Worm (Caenorhabditis elegans) whole organism, mixed stage, embryonic: Measurements from ENCODE around the gene F41H8.1.
"Not testable (repeated sequence)": the region's sequence is repeated elsewhere in the genome, so short reads cannot be mapped to it uniquely, and the experiment has no call there.

Source experiments
- M03D4.4 ChIP-seq: sonication (generic microtip); optimal IDR thresholded peaks from 2 replicates; lab custom pipeline; 2017; ENCODE audit warnings: mild to moderate bottlenecking, missing genetic modification characterization, missing compliant biosample characterization
- bed-3 ChIP-seq: fragments of 200-800 bp; sonication (Bioruptor generic); optimal IDR thresholded peaks from 3 replicates; lab custom pipeline; 2018; ENCODE audit warnings: mild to moderate bottlenecking, missing genetic modification characterization, moderate library complexity, missing compliant biosample characterization
- ceh-39 ChIP-seq: fragments of 150-350 bp; optimal IDR thresholded peaks from 2 replicates; lab custom pipeline; 2014; ENCODE audit warnings: missing biosample characterization, missing genetic modification characterization
- ceh-83 ChIP-seq: fragments of 200-800 bp; sonication (Bioruptor generic); optimal IDR thresholded peaks from 2 replicates; lab custom pipeline; 2018; ENCODE audit warnings: mild to moderate bottlenecking, missing genetic modification characterization, missing compliant biosample characterization
- ces-1 ChIP-seq: fragments of 150-350 bp; optimal IDR thresholded peaks from 2 replicates; lab custom pipeline; 2014; ENCODE audit warnings: missing biosample characterization, missing genetic modification reagents, missing genetic modification characterization
- cnd-1 ChIP-seq: fragments of 200-800 bp; sonication (Bioruptor generic); optimal IDR thresholded peaks from 2 replicates; lab custom pipeline; 2018; ENCODE audit warnings: mild to moderate bottlenecking, missing genetic modification characterization, missing compliant biosample characterization
- drap-1 ChIP-seq: fragments of 200-800 bp; sonication (Bioruptor generic); optimal IDR thresholded peaks from 3 replicates; lab custom pipeline; 2018; ENCODE audit warnings: mild to moderate bottlenecking, missing genetic modification characterization, missing compliant biosample characterization
- elt-1 ChIP-seq: sonication (generic microtip); optimal IDR thresholded peaks from 2 replicates; lab custom pipeline; 2017; ENCODE audit warnings: missing genetic modification characterization, mild to moderate bottlenecking, missing compliant biosample characterization, antibody characterized with exemption, moderate library complexity, borderline replicate concordance; ENCODE audit not compliant: insufficient read depth
- flh-1 ChIP-seq: fragments of 200-800 bp; sonication (Bioruptor generic); optimal IDR thresholded peaks from 2 replicates; lab custom pipeline; 2018; ENCODE audit warnings: mild to moderate bottlenecking, missing genetic modification characterization, moderate library complexity, missing compliant biosample characterization
- ham-2 ChIP-seq: fragments of 200-800 bp; sonication (Bioruptor generic); optimal IDR thresholded peaks from 2 replicates; lab custom pipeline; 2018; ENCODE audit warnings: mild to moderate bottlenecking, missing genetic modification characterization, missing compliant biosample characterization
- hlh-1 ChIP-seq: fragments of 150-350 bp; optimal IDR thresholded peaks from 2 replicates; lab custom pipeline; 2014; ENCODE audit warnings: missing biosample characterization, missing genetic modification reagents, missing genetic modification characterization
- lin-13 ChIP-seq: fragments of 150-350 bp; optimal IDR thresholded peaks from 2 replicates; lab custom pipeline; 2014; ENCODE audit warnings: missing biosample characterization, missing genetic modification characterization
- lin-32 ChIP-seq: fragments of 200-800 bp; sonication (Bioruptor generic); optimal IDR thresholded peaks from 2 replicates; lab custom pipeline; 2018; ENCODE audit warnings: mild to moderate bottlenecking, missing genetic modification characterization, missing compliant biosample characterization
- lsy-2 ChIP-seq: fragments of 150-350 bp; optimal IDR thresholded peaks from 2 replicates; lab custom pipeline; 2014; ENCODE audit warnings: missing biosample characterization, missing genetic modification characterization
- mab-5 ChIP-seq: fragments of 150-350 bp; optimal IDR thresholded peaks from 2 replicates; lab custom pipeline; 2014; ENCODE audit warnings: missing biosample characterization, missing genetic modification characterization
- mep-1 ChIP-seq: fragments of 150-350 bp; optimal IDR thresholded peaks from 2 replicates; lab custom pipeline; 2017; ENCODE audit warnings: missing biosample characterization, missing genetic modification reagents, missing genetic modification characterization, inconsistent platforms
- mls-2 ChIP-seq: sonication (generic microtip); optimal IDR thresholded peaks from 2 replicates; lab custom pipeline; 2016; ENCODE audit warnings: mild to moderate bottlenecking, missing genetic modification characterization, moderate library complexity, missing compliant biosample characterization
- nhr-12 ChIP-seq: fragments of 150-350 bp; optimal IDR thresholded peaks from 2 replicates; lab custom pipeline; 2014; ENCODE audit warnings: missing biosample characterization, missing genetic modification characterization
- nhr-237 ChIP-seq: fragments of 150-350 bp; optimal IDR thresholded peaks from 2 replicates; lab custom pipeline; 2014; ENCODE audit warnings: missing biosample characterization, missing genetic modification characterization
- nhr-28 ChIP-seq: fragments of 150-350 bp; optimal IDR thresholded peaks from 2 replicates; lab custom pipeline; 2014; ENCODE audit warnings: missing biosample characterization, missing genetic modification characterization
- nhr-76 ChIP-seq: sonication (generic microtip); optimal IDR thresholded peaks from 2 replicates; lab custom pipeline; 2017; ENCODE audit warnings: missing biosample characterization, missing genetic modification characterization
- pha-4 ChIP-seq: fragments of 150-350 bp; optimal IDR thresholded peaks from 2 replicates; lab custom pipeline; 2018; ENCODE audit warnings: missing biosample characterization, missing genetic modification reagents, missing genetic modification characterization
- sem-2 ChIP-seq: fragments of 200-800 bp; sonication (Bioruptor generic); optimal IDR thresholded peaks from 2 replicates; lab custom pipeline; 2018; ENCODE audit warnings: mild to moderate bottlenecking, missing genetic modification characterization, missing compliant biosample characterization
- snpc-4 ChIP-seq: fragments of 150-350 bp; optimal IDR thresholded peaks from 2 replicates; lab custom pipeline; 2014; ENCODE audit warnings: missing biosample characterization, missing genetic modification characterization
- sptf-1 ChIP-seq: sonication (generic microtip); optimal IDR thresholded peaks from 2 replicates; lab custom pipeline; 2017; ENCODE audit warnings: mild to moderate bottlenecking, missing genetic modification characterization, moderate library complexity, missing compliant biosample characterization
- tbx-8 ChIP-seq: fragments of 200-800 bp; sonication (Bioruptor generic); optimal IDR thresholded peaks from 2 replicates; lab custom pipeline; 2018; ENCODE audit warnings: mild to moderate bottlenecking, missing genetic modification characterization, moderate library complexity, missing compliant biosample characterization
- unc-120 ChIP-seq: sonication (generic microtip); optimal IDR thresholded peaks from 2 replicates; lab custom pipeline; 2017; ENCODE audit warnings: missing genetic modification characterization, missing compliant biosample characterization; ENCODE audit not compliant: poor library complexity, severe bottlenecking
- unc-39 ChIP-seq: fragments of 150-350 bp; optimal IDR thresholded peaks from 2 replicates; lab custom pipeline; 2014; ENCODE audit warnings: missing biosample characterization, missing genetic modification characterization
- zip-8 ChIP-seq: fragments of 150-350 bp; optimal IDR thresholded peaks from 2 replicates; lab custom pipeline; 2014; ENCODE audit warnings: missing biosample characterization, missing genetic modification characterization

The F41H8.1 gene

DNA sequence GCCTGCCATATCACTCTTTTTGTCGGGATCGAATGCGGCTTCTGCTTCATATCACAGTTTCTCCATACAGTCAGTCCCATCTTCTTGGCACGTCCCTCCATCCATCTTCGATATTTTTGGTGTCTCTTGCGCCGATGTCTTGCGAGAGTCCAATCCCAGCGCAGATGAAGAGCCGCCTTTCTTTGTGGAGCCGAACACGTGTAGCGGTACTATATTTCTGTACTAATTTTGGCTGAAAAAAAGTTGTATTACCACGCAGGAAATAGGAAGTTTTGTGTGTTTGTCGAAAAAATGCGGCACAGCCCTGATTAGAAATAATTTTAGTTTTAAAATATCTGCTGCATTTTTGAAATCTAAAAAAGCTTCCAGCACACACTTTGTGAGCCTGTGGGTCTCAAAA is 9.7 kb downstream of the F41H8.1 start, which contains the start of gene K09C6.8:
TSS of gene K09C6.8 (minus strand) at position 101 of the 400 bp plus-strand sequence.
- not testable (repeated sequence) for TF ChIP-seq ceh-83; mls-2 (tag; lab: Kevin White, UChicago); flh-1 (GFP tag; lab: Kevin White, UChicago)

DNA sequence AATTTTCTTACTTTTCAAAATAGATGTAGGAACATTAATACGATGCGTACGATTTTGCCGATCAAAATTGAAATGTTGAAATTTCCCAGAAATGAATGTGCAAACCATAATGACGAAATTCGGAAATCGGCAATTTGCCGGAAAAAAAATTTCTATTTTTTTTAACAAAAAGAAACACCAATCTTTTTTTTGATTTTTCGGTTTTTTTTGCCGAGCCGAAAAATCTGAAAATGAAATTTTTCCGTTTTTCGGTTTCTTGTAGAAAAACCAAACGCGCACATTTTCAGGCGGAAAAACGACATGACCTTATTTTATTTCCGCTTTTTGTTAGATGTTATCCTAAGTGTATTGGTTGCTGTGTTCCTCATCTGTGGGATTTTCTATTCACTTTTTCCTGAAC is 14.1 kb downstream of the F41H8.1 start, which contains the start of gene srbc-13:
TSS of gene srbc-13 (plus strand) at position 301 of the 400 bp plus-strand sequence.
- no peak for TF ChIP-seq pha-4
- TF ChIP-seq sem-2 (GFP tag; lab: Kevin White, UChicago) = no peak
- no peak for TF ChIP-seq zip-8 (tag; lab: Kevin White, UChicago)
- no peak for TF ChIP-seq mab-5 (tag; lab: Kevin White, UChicago)
- no peak for TF ChIP-seq drap-1 (GFP tag; lab: Kevin White, UChicago)
- no peak for TF ChIP-seq ham-2 (GFP tag; lab: Kevin White, UChicago)
- no peak for TF ChIP-seq lin-32 (GFP tag; lab: Kevin White, UChicago)
- TF ChIP-seq bed-3 (GFP tag; lab: Kevin White, UChicago) = no peak
- no peak for TF ChIP-seq cnd-1 (tag; lab: Kevin White, UChicago)
- no peak for TF ChIP-seq nhr-28 (tag; lab: Kevin White, UChicago)
- no peak for TF ChIP-seq ceh-39 (tag; lab: Kevin White, UChicago)
- no peak for TF ChIP-seq nhr-12 (tag; lab: Kevin White, UChicago)
- TF ChIP-seq nhr-237 (tag; lab: Kevin White, UChicago) = no peak
- TF ChIP-seq unc-39 (tag; lab: Kevin White, UChicago) = no peak
- no peak for TF ChIP-seq mep-1 (tag; lab: Kevin White, UChicago)
- no peak for TF ChIP-seq lsy-2 (tag; lab: Kevin White, UChicago)
- no peak for TF ChIP-seq elt-1 (tag; lab: Kevin White, UChicago)
- TF ChIP-seq sptf-1 = no peak

ce11 chrV:849042-849441 is 15.6 kb downstream of the F41H8.1 start:
- TF ChIP-seq sptf-1 (no peak), flh-1 (GFP tag; lab: Kevin White, UChicago) (no peak), mep-1 (tag; lab: Kevin White, UChicago) (no peak), cnd-1 (tag; lab: Kevin White, UChicago) (no peak), zip-8 (tag; lab: Kevin White, UChicago) (no peak), lin-13 (tag; lab: Kevin White, UChicago) (no peak), nhr-76 (tag; lab: Kevin White, UChicago) (no peak), snpc-4 (tag; lab: Kevin White, UChicago) (no peak), lin-32 (GFP tag; lab: Kevin White, UChicago) (no peak), M03D4.4 (no peak), tbx-8 (no peak), bed-3 (GFP tag; lab: Kevin White, UChicago) (no peak), lsy-2 (tag; lab: Kevin White, UChicago) (no peak), unc-39 (tag; lab: Kevin White, UChicago) (no peak), unc-120 (tag; lab: Kevin White, UChicago) (no peak), mab-5 (tag; lab: Kevin White, UChicago) (no peak)

ce11 chrV:849512-849911 is 16.0 kb downstream of the F41H8.1 start, which contains the start of gene srbc-12:
srbc-12 (plus strand) TSS chrV:849812.
- no peak for TF ChIP-seq ceh-39 (tag; lab: Kevin White, UChicago)
- TF ChIP-seq M03D4.4 = no peak
- TF ChIP-seq mab-5 (tag; lab: Kevin White, UChicago) = no peak
- no peak for TF ChIP-seq sptf-1
- no peak for TF ChIP-seq tbx-8
- TF ChIP-seq nhr-237 (tag; lab: Kevin White, UChicago) = no peak
- TF ChIP-seq hlh-1 (tag; lab: Kevin White, UChicago) = no peak
- no peak for TF ChIP-seq ham-2 (GFP tag; lab: Kevin White, UChicago)
- TF ChIP-seq nhr-28 (tag; lab: Kevin White, UChicago) = no peak
- TF ChIP-seq snpc-4 (tag; lab: Kevin White, UChicago) = no peak
- TF ChIP-seq lin-32 (GFP tag; lab: Kevin White, UChicago) = no peak
- TF ChIP-seq ces-1 (GFP tag; lab: Kevin White, UChicago) = no peak
- no peak for TF ChIP-seq flh-1 (GFP tag; lab: Kevin White, UChicago)
- TF ChIP-seq unc-39 (tag; lab: Kevin White, UChicago) = no peak
- TF ChIP-seq pha-4 = no peak
- TF ChIP-seq zip-8 (tag; lab: Kevin White, UChicago) = no peak
- no peak for TF ChIP-seq mls-2 (tag; lab: Kevin White, UChicago)
- TF ChIP-seq elt-1 (tag; lab: Kevin White, UChicago) = no peak
- TF ChIP-seq, all 35 proteins: peak for 0
